Worm (Caenorhabditis elegans) whole organism, mixed stage, embryonic: ENCODE data around the gene unc-51.

Experiments
- blmp-1 ChIP-seq: fragments of 150-350 bp; optimal IDR thresholded peaks from 2 replicates; lab custom pipeline; 2014; ENCODE audit warnings: missing biosample characterization, missing genetic modification characterization
- ces-1 ChIP-seq: fragments of 150-350 bp; optimal IDR thresholded peaks from 2 replicates; lab custom pipeline; 2014; ENCODE audit warnings: missing biosample characterization, missing genetic modification reagents, missing genetic modification characterization
- drap-1 ChIP-seq: fragments of 200-800 bp; sonication (Bioruptor generic); optimal IDR thresholded peaks from 3 replicates; lab custom pipeline; 2018; ENCODE audit warnings: mild to moderate bottlenecking, missing genetic modification characterization, missing compliant biosample characterization
- elt-3 ChIP-seq: fragments of 150-350 bp; optimal IDR thresholded peaks from 2 replicates; lab custom pipeline; 2014; ENCODE audit warnings: missing biosample characterization, missing genetic modification characterization
- hlh-1 ChIP-seq: fragments of 150-350 bp; optimal IDR thresholded peaks from 2 replicates; lab custom pipeline; 2014; ENCODE audit warnings: missing biosample characterization, missing genetic modification reagents, missing genetic modification characterization
- mep-1 ChIP-seq: fragments of 150-350 bp; optimal IDR thresholded peaks from 2 replicates; lab custom pipeline; 2017; ENCODE audit warnings: missing biosample characterization, missing genetic modification reagents, missing genetic modification characterization, inconsistent platforms
- nhr-2 ChIP-seq: fragments of 150-350 bp; optimal IDR thresholded peaks from 2 replicates; lab custom pipeline; 2014; ENCODE audit warnings: missing biosample characterization, missing genetic modification characterization
- nhr-76 ChIP-seq: sonication (generic microtip); optimal IDR thresholded peaks from 2 replicates; lab custom pipeline; 2017; ENCODE audit warnings: missing biosample characterization, missing genetic modification characterization
- pha-4 ChIP-seq: fragments of 150-350 bp; optimal IDR thresholded peaks from 2 replicates; lab custom pipeline; 2018; ENCODE audit warnings: missing biosample characterization, missing genetic modification reagents, missing genetic modification characterization
- snpc-4 ChIP-seq: fragments of 150-350 bp; optimal IDR thresholded peaks from 2 replicates; lab custom pipeline; 2014; ENCODE audit warnings: missing biosample characterization, missing genetic modification characterization
- unc-39 ChIP-seq: fragments of 150-350 bp; optimal IDR thresholded peaks from 2 replicates; lab custom pipeline; 2014; ENCODE audit warnings: missing biosample characterization, missing genetic modification characterization
- unc-62 ChIP-seq: fragments of 150-350 bp; optimal IDR thresholded peaks from 2 replicates; lab custom pipeline; 2014; ENCODE audit warnings: missing biosample characterization, missing genetic modification reagents, missing genetic modification characterization
- ztf-11 ChIP-seq: fragments of 150-350 bp; optimal IDR thresholded peaks from 2 replicates; lab custom pipeline; 2014; ENCODE audit warnings: missing biosample characterization, missing genetic modification characterization

ce11 chrV:19946529-19946928, 57.8 kb downstream of the unc-51 start, which contains the start of gene dhs-24:
- no peak for TF ChIP-seq ztf-11
- TF ChIP-seq unc-62 (GFP tag; lab: Kevin White, UChicago): no peak
- TF ChIP-seq nhr-76 (tag; lab: Kevin White, UChicago): no peak
- TF ChIP-seq nhr-2: no peak
- no peak for TF ChIP-seq elt-3 (tag; lab: Kevin White, UChicago)
- no peak for TF ChIP-seq blmp-1 (tag; lab: Kevin White, UChicago)
- TF ChIP-seq drap-1 (GFP tag; lab: Kevin White, UChicago): no peak
- no peak for TF ChIP-seq unc-39
- TF ChIP-seq pha-4: no peak
- no peak for TF ChIP-seq hlh-1 (tag; lab: Kevin White, UChicago)
- TF ChIP-seq ces-1 (GFP tag; lab: Kevin White, UChicago): no peak
- TF ChIP-seq snpc-4 (tag; lab: Kevin White, UChicago): no peak
- no peak for TF ChIP-seq mep-1 (tag; lab: Kevin White, UChicago)
